Worm (Caenorhabditis elegans) whole organism, L3 larva: ENCODE measurements around the gene R10E9.3.

Experiments
- ZK546.5 ChIP-seq: sonication (generic microtip); optimal IDR thresholded peaks from 2 replicates; lab custom pipeline; 2017; ENCODE audit warnings: missing biosample characterization, missing genetic modification characterization
- ama-1 ChIP-seq: fragments of 150-350 bp; optimal IDR thresholded peaks from 2 replicates; lab custom pipeline; 2018
- elt-1 ChIP-seq: fragments of 150-350 bp; optimal IDR thresholded peaks from 2 replicates; lab custom pipeline; 2014; ENCODE audit warnings: missing biosample characterization, missing genetic modification characterization
- elt-3 ChIP-seq, 3 experiments: fragments of 150-350 bp in 1 of 3; sonication (generic microtip) in 2 of 3; optimal IDR thresholded peaks; 2 replicates in 2 of 3; 4 replicates in 1 of 3; lab custom pipeline; 2014 to 2017; ENCODE audit warnings: missing biosample characterization in 3 of 3, missing genetic modification characterization in 3 of 3
- fos-1 ChIP-seq: fragments of 150-350 bp; optimal IDR thresholded peaks from 2 replicates; lab custom pipeline; 2014; ENCODE audit warnings: missing biosample characterization, missing genetic modification characterization
- jun-1 ChIP-seq: fragments of 150-350 bp; optimal IDR thresholded peaks from 2 replicates; lab custom pipeline; 2014; ENCODE audit warnings: missing biosample characterization, missing genetic modification reagents, missing genetic modification characterization
- mdl-1 ChIP-seq: fragments of 150-350 bp; optimal IDR thresholded peaks from 2 replicates; lab custom pipeline; 2014; ENCODE audit warnings: missing biosample characterization, missing genetic modification characterization
- nhr-11 ChIP-seq: fragments of 150-350 bp; optimal IDR thresholded peaks from 2 replicates; lab custom pipeline; 2014; ENCODE audit warnings: missing biosample characterization, missing genetic modification characterization
- nhr-237 ChIP-seq: fragments of 150-350 bp; optimal IDR thresholded peaks from 2 replicates; lab custom pipeline; 2014; ENCODE audit warnings: missing biosample characterization, missing genetic modification characterization
- nhr-67 ChIP-seq: fragments of 150-350 bp; optimal IDR thresholded peaks from 2 replicates; lab custom pipeline; 2014; ENCODE audit warnings: missing biosample characterization, missing genetic modification characterization
- tbx-2 ChIP-seq: sonication (generic microtip); optimal IDR thresholded peaks from 2 replicates; lab custom pipeline; 2016; ENCODE audit warnings: mild to moderate bottlenecking, missing genetic modification characterization, missing compliant biosample characterization
- zag-1 ChIP-seq: fragments of 150-350 bp; optimal IDR thresholded peaks from 2 replicates; lab custom pipeline; 2014; ENCODE audit warnings: missing biosample characterization, missing genetic modification characterization
- ztf-4 ChIP-seq: fragments of 150-350 bp; optimal IDR thresholded peaks from 2 replicates; lab custom pipeline; 2014; ENCODE audit warnings: missing biosample characterization, missing genetic modification characterization

- TF ChIP-seq ztf-4 (tag; lab: Kevin White, UChicago) = no peak
- no peak for TF ChIP-seq nhr-67 (tag; lab: Kevin White, UChicago)
- no peak for TF ChIP-seq tbx-2
- no peak for TF ChIP-seq mdl-1
- TF ChIP-seq nhr-11 = no peak
- TF ChIP-seq fos-1 (tag; lab: Kevin White, UChicago) = no peak
- no peak for TF ChIP-seq ZK546.5
- no peak for TF ChIP-seq nhr-237
- no peak for TF ChIP-seq jun-1 (tag; lab: Kevin White, UChicago)
- TF ChIP-seq elt-1 = no peak
- TF ChIP-seq zag-1 (tag; lab: Kevin White, UChicago) = no peak
- no peak for TF ChIP-seq elt-3 (tag; optimal IDR thresholded peaks at IDR 0.05; lab: Kevin White, UChicago)
- TF ChIP-seq ama-1 (lab: Kevin White, UChicago) = no peak
Measured at ce11 chrIII:3994457-3994856, 34.4 kb downstream of the R10E9.3 start.
